Fruit fly (Drosophila melanogaster) whole organism, embryonic: ENCODE results near the gene PpD6.

Experiments
- Abd-B ChIP-seq: fragments of 200-800 bp; sonication (Bioruptor generic); optimal IDR thresholded peaks from 2 replicates; lab custom pipeline; 2018; ENCODE audit warnings: missing biosample characterization, mild to moderate bottlenecking, missing genetic modification characterization, moderate library complexity
- CG10209 ChIP-seq: fragments of 200-800 bp; sonication (Bioruptor generic); optimal IDR thresholded peaks from 3 replicates; lab custom pipeline; 2017; ENCODE audit warnings: missing biosample characterization, mild to moderate bottlenecking, missing genetic modification characterization, missing genetic modification reagents
- CG11504 ChIP-seq: fragments of 200-800 bp; sonication (Bioruptor generic); optimal IDR thresholded peaks from 3 replicates; lab custom pipeline; 2019; ENCODE audit warnings: missing biosample characterization, mild to moderate bottlenecking, missing genetic modification characterization, moderate library complexity
- CG12769 ChIP-seq: fragments of 200-800 bp; sonication (Bioruptor generic); optimal IDR thresholded peaks from 2 replicates; lab custom pipeline; 2019; ENCODE audit warnings: missing biosample characterization, mild to moderate bottlenecking, missing genetic modification characterization, moderate library complexity
- CG1529 ChIP-seq: fragments of 200-800 bp; sonication (Bioruptor generic); optimal IDR thresholded peaks from 3 replicates; lab custom pipeline; 2018; ENCODE audit warnings: missing biosample characterization, missing genetic modification characterization
- CG15514 ChIP-seq: fragments of 200-800 bp; sonication (Bioruptor generic); optimal IDR thresholded peaks from 3 replicates; lab custom pipeline; 2017; ENCODE audit warnings: missing biosample characterization, missing genetic modification characterization, mild to moderate bottlenecking, moderate library complexity, missing genetic modification reagents
- CG17359 ChIP-seq: fragments of 200-800 bp; sonication (Bioruptor generic); optimal IDR thresholded peaks from 3 replicates; lab custom pipeline; 2018; ENCODE audit warnings: missing biosample characterization, mild to moderate bottlenecking, missing genetic modification characterization, moderate library complexity
- CG17829 ChIP-seq: fragments of 200-800 bp; optimal IDR thresholded peaks from 2 replicates; lab custom pipeline; 2019; ENCODE audit warnings: missing biosample characterization, mild to moderate bottlenecking, missing genetic modification characterization, moderate library complexity
- CG30403 ChIP-seq: fragments of 200-800 bp; sonication (Bioruptor generic); optimal IDR thresholded peaks from 3 replicates; lab custom pipeline; 2016; ENCODE audit warnings: missing biosample characterization, missing genetic modification characterization
- CG3407 ChIP-seq: fragments of 200-800 bp; sonication (Bioruptor generic); optimal IDR thresholded peaks from 2 replicates; lab custom pipeline; 2018; ENCODE audit warnings: missing biosample characterization, mild to moderate bottlenecking, missing genetic modification characterization
- CG6854 ChIP-seq: fragments of 200-800 bp; sonication (Bioruptor generic); optimal IDR thresholded peaks from 3 replicates; lab custom pipeline; 2017; ENCODE audit warnings: missing biosample characterization, mild to moderate bottlenecking, missing genetic modification characterization
- CG7786 ChIP-seq: fragments of 200-800 bp; sonication (Bioruptor generic); optimal IDR thresholded peaks from 2 replicates; lab custom pipeline; 2016; ENCODE audit warnings: missing biosample characterization, missing genetic modification characterization
- CG9437 ChIP-seq: fragments of 200-800 bp; sonication (Bioruptor generic); optimal IDR thresholded peaks from 2 replicates; lab custom pipeline; 2018; ENCODE audit warnings: missing biosample characterization, mild to moderate bottlenecking, missing genetic modification characterization
- CG9932 ChIP-seq: fragments of 200-800 bp; sonication (Bioruptor generic); IDR thresholded peaks from 2 replicates; pipeline ENCODE4 v1.3.6; 2022; ENCODE audit warnings: missing biosample characterization, missing genetic modification characterization
- Dref ChIP-seq: fragments of 200-800 bp; sonication (Bioruptor generic); IDR thresholded peaks from 2 replicates; pipeline ENCODE4 v1.3.6; 2022; ENCODE audit warnings: missing biosample characterization, missing genetic modification characterization
- Ets65A ChIP-seq: fragments of 200-800 bp; sonication (Bioruptor generic); peaks from one replicate; lab custom pipeline; 2016; ENCODE audit warnings: missing biosample characterization, missing genetic modification characterization
- Fer1 ChIP-seq: fragments of 200-800 bp; sonication (Bioruptor generic); optimal IDR thresholded peaks from 2 replicates; lab custom pipeline; 2017; ENCODE audit warnings: missing biosample characterization, mild to moderate bottlenecking, missing genetic modification characterization
- H15 ChIP-seq: fragments of 200-800 bp; sonication (Bioruptor generic); IDR thresholded peaks from 3 replicates; pipeline ENCODE4 v1.3.6; 2022; ENCODE audit warnings: missing biosample characterization, missing genetic modification characterization
- Hmr ChIP-seq: fragments of 200-800 bp; sonication (Bioruptor generic); optimal IDR thresholded peaks from 3 replicates; lab custom pipeline; 2017; ENCODE audit warnings: mild to moderate bottlenecking, missing biosample characterization, missing genetic modification reagents, missing genetic modification characterization
- Hr51 ChIP-seq, 2 experiments: fragments of 200-800 bp; sonication (Bioruptor generic); optimal IDR thresholded peaks; 2 replicates in 1 of 2; 3 replicates in 1 of 2; lab custom pipeline; 2016 to 2018; ENCODE audit warnings: missing biosample characterization in 2 of 2, missing genetic modification characterization in 2 of 2, mild to moderate bottlenecking in 1 of 2, moderate library complexity in 1 of 2
- Kr ChIP-seq: fragments of 200-800 bp; sonication (Bioruptor generic); optimal IDR thresholded peaks from 2 replicates; lab custom pipeline; 2017; ENCODE audit warnings: missing biosample characterization, mild to moderate bottlenecking, missing genetic modification characterization
- Med ChIP-seq: fragments of 200-800 bp; sonication (Bioruptor generic); peaks from one replicate; lab custom pipeline; 2016; ENCODE audit warnings: missing biosample characterization, missing genetic modification characterization, mild to moderate bottlenecking, inconsistent platforms, moderate library complexity
- Meics ChIP-seq: fragments of 200-800 bp; sonication (Bioruptor generic); optimal IDR thresholded peaks from 2 replicates; lab custom pipeline; 2017; ENCODE audit warnings: missing biosample characterization, mild to moderate bottlenecking, missing genetic modification characterization
- Oaz ChIP-seq: fragments of 200-800 bp; sonication (Bioruptor generic); IDR thresholded peaks from 2 replicates; pipeline ENCODE4 v1.3.6; 2022; ENCODE audit warnings: missing biosample characterization, missing genetic modification characterization
- PHDP ChIP-seq: fragments of 200-800 bp; sonication (Bioruptor generic); optimal IDR thresholded peaks from 3 replicates; lab custom pipeline; 2018; ENCODE audit warnings: missing biosample characterization, mild to moderate bottlenecking, missing genetic modification characterization, moderate library complexity
- Pdp1 ChIP-seq, 2 experiments: fragments of 200-800 bp; sonication (Bioruptor generic); optimal IDR thresholded peaks; 3 replicates each; lab custom pipeline; 2016; ENCODE audit warnings: missing biosample characterization in 2 of 2, missing genetic modification characterization in 2 of 2, mild to moderate bottlenecking in 1 of 2, moderate library complexity in 1 of 2
- Poxn ChIP-seq: fragments of 200-800 bp; sonication (Bioruptor generic); IDR thresholded peaks from 2 replicates; pipeline ENCODE4 v1.3.6; 2022; ENCODE audit warnings: missing biosample characterization, missing genetic modification characterization
- Ptx1 ChIP-seq: fragments of 200-800 bp; sonication (Bioruptor generic); IDR thresholded peaks from 2 replicates; pipeline ENCODE4 v1.3.6; 2022; ENCODE audit warnings: missing biosample characterization, missing genetic modification characterization
- Rfx ChIP-seq: fragments of 200-800 bp; sonication (Bioruptor generic); IDR thresholded peaks from 2 replicates; pipeline ENCODE4 v1.3.6; 2022; ENCODE audit warnings: missing biosample characterization, missing genetic modification characterization
- Sox100B ChIP-seq: fragments of 200-800 bp; sonication (Bioruptor generic); optimal IDR thresholded peaks from 3 replicates; lab custom pipeline; 2018; ENCODE audit warnings: missing biosample characterization, mild to moderate bottlenecking, missing genetic modification characterization
- Xbp1 ChIP-seq: fragments of 200-800 bp; sonication (Bioruptor generic); optimal IDR thresholded peaks from 3 replicates; lab custom pipeline; 2016; ENCODE audit warnings: missing biosample characterization, mild to moderate bottlenecking, missing genetic modification characterization
- ac ChIP-seq: fragments of 200-800 bp; sonication (Bioruptor generic); optimal IDR thresholded peaks from 3 replicates; lab custom pipeline; 2017; ENCODE audit warnings: missing biosample characterization, mild to moderate bottlenecking, missing genetic modification characterization
- ase ChIP-seq: fragments of 200-800 bp; sonication (Bioruptor generic); IDR thresholded peaks from 3 replicates; pipeline ENCODE4 v1.3.6; 2022; ENCODE audit warnings: missing biosample characterization, missing genetic modification characterization
- az2 ChIP-seq: fragments of 200-800 bp; sonication (Bioruptor generic); optimal IDR thresholded peaks from 3 replicates; lab custom pipeline; 2016; ENCODE audit warnings: missing biosample characterization, missing genetic modification characterization
- bab2 ChIP-seq: fragments of 200-800 bp; sonication (Bioruptor generic); optimal IDR thresholded peaks from 2 replicates; lab custom pipeline; 2016; ENCODE audit warnings: missing biosample characterization, missing genetic modification characterization
- bsh ChIP-seq, 2 experiments: fragments of 200-800 bp; sonication (Bioruptor generic); optimal IDR thresholded peaks; 2 replicates each; lab custom pipeline; 2017 to 2018; ENCODE audit warnings: mild to moderate bottlenecking in 2 of 2, missing biosample characterization in 2 of 2, missing genetic modification characterization in 2 of 2, moderate library complexity in 1 of 2
- ci ChIP-seq: fragments of 200-800 bp; sonication (Bioruptor generic); IDR thresholded peaks from 3 replicates; pipeline ENCODE4 v1.3.6; 2022; ENCODE audit warnings: missing biosample characterization, missing genetic modification characterization
- dpn ChIP-seq, 2 experiments: fragments of 200-800 bp; sonication (Bioruptor generic); optimal IDR thresholded peaks; 3 replicates each; lab custom pipeline; 2016; ENCODE audit warnings: missing biosample characterization in 2 of 2, missing genetic modification characterization in 2 of 2
- emc ChIP-seq: fragments of 200-800 bp; sonication (Bioruptor generic); optimal IDR thresholded peaks from 2 replicates; lab custom pipeline; 2016; ENCODE audit warnings: missing biosample characterization, missing genetic modification characterization
- exex ChIP-seq: fragments of 200-800 bp; sonication (Bioruptor generic); optimal IDR thresholded peaks from 4 replicates; lab custom pipeline; 2018; ENCODE audit warnings: missing biosample characterization, mild to moderate bottlenecking, missing genetic modification characterization, moderate library complexity
- grn ChIP-seq: fragments of 200-800 bp; sonication (Bioruptor generic); optimal IDR thresholded peaks from 3 replicates; lab custom pipeline; 2017; ENCODE audit warnings: missing biosample characterization, missing genetic modification characterization
- gro ChIP-seq: fragments of 200-800 bp; sonication (Bioruptor generic); optimal IDR thresholded peaks from 2 replicates; lab custom pipeline; 2016; ENCODE audit warnings: missing biosample characterization, missing genetic modification characterization
- ken ChIP-seq: fragments of 200-800 bp; sonication (Bioruptor generic); IDR thresholded peaks from 3 replicates; pipeline ENCODE4 v1.3.6; 2022; ENCODE audit warnings: missing biosample characterization, missing genetic modification characterization
- pho ChIP-seq: fragments of 200-800 bp; sonication (Bioruptor generic); optimal IDR thresholded peaks from 2 replicates; lab custom pipeline; 2016; ENCODE audit warnings: missing biosample characterization, missing genetic modification characterization
- prd ChIP-seq, 3 experiments: fragments of >200 bp in 2 of 3; fragments of 200-800 bp in 1 of 3; sonication (Bioruptor generic) in 1 of 3; optimal IDR thresholded peaks in 2 of 3; IDR thresholded peaks in 1 of 3; 2 replicates in 2 of 3; 3 replicates in 1 of 3; pipeline versions ENCODE4 v1.3.6 to Lab custom; 2017 to 2022; ENCODE audit warnings: missing biosample characterization in 1 of 3, missing genetic modification characterization in 1 of 3
- sisA ChIP-seq: fragments of 200-800 bp; sonication (Bioruptor generic); IDR thresholded peaks from 2 replicates; pipeline ENCODE4 v1.3.6; 2022; ENCODE audit warnings: missing biosample characterization, missing genetic modification characterization
- slbo ChIP-seq: fragments of 200-800 bp; sonication (Bioruptor generic); IDR thresholded peaks from 2 replicates; pipeline ENCODE4 v1.3.6; 2022; ENCODE audit warnings: missing biosample characterization, missing genetic modification characterization
- sob ChIP-seq: fragments of 200-800 bp; sonication (Bioruptor generic); IDR thresholded peaks from 2 replicates; pipeline ENCODE4 v1.3.6; 2022; ENCODE audit warnings: missing biosample characterization, missing genetic modification characterization
- tio ChIP-seq: fragments of 200-800 bp; sonication (Bioruptor generic); optimal IDR thresholded peaks from 2 replicates; lab custom pipeline; 2017; ENCODE audit warnings: missing biosample characterization, missing genetic modification characterization, inconsistent platforms
- zfh1 ChIP-seq: fragments of 200-800 bp; sonication (Bioruptor generic); IDR thresholded peaks from 3 replicates; pipeline ENCODE4 v1.3.6; 2022; ENCODE audit warnings: missing biosample characterization, missing genetic modification characterization

Gene PpD6

DNA sequence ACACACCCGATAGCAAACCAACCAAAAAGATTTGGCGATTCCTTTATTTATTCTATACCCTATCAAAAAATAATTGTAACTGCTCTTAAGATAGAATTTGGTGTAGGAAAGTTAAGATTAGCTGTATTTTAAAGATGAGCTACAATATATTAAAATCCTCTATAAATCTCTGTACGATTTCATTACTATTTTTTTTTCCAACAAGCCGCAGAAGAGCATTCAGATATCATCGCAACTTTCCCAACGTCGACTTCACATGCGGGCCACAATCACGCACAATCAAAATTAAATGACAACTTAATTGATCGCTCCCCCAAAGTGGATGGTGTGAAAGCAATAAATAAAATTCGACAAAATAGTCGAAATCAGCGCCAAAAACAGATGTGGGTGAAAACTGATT, 16.9 kb upstream of the PpD6 start (continued):
- TF ChIP-seq Ets65A (GFP tag; lab: Kevin White, UChicago) (peak; percentile 38), CG9437 (GFP tag; lab: Kevin White, UChicago) (peak; percentile 18), Meics (GFP tag; lab: Kevin White, UChicago) (peak; percentile 30), Abd-B (GFP tag; lab: Kevin White, UChicago) (peak; percentile 0), ci (peak; percentile 51; the same call in 1 of the 3 replicates), Fer1 (GFP tag; lab: Kevin White, UChicago) (peak; percentile 31), CG6854 (peak; percentile 24), Hr51 (GFP tag; optimal IDR thresholded peaks at IDR 0.05; lab: Kevin White, UChicago) (peak in 1 of 2 experiments; percentile 66), sisA (GFP tag; lab: Robert Waterston, UW) (peak; percentile 60), prd (optimal IDR thresholded peaks at IDR 0.05; lab: Kevin White, UChicago) (no peak), prd (GFP tag; IDR thresholded peaks at IDR 0.05; lab: Robert Waterston, UW) (0 out of 3 replicates have a peak, but pooled peaks have one; percentile 40), tio (GFP tag; lab: Kevin White, UChicago) (no peak), CG11504 (tag; lab: Kevin White, UChicago) (peak; percentile 58), pho (peak; percentile 22), CG9932 (GFP tag; lab: Robert Waterston, UW) (peak; percentile 28; the same call in 1 of the 2 replicates), Ptx1 (GFP tag; lab: Robert Waterston, UW) (peak; percentile 54), gro (GFP tag; lab: Kevin White, UChicago) (peak; percentile 50), CG30403 (GFP tag; lab: Kevin White, UChicago) (peak; percentile 47), sob (GFP tag; lab: Robert Waterston, UW) (peak; percentile 35), H15 (GFP tag; lab: Robert Waterston, UW) (0 out of 3 replicates have a peak, but pooled peaks have one; percentile 43), CG3407 (GFP tag; lab: Kevin White, UChicago) (no peak), dpn (GFP tag; optimal IDR thresholded peaks at IDR 0.05; lab: Kevin White, UChicago) (peak; percentile 14 to 27), emc (no peak), Rfx (GFP tag; lab: Robert Waterston, UW) (peak; percentile 50), CG17829 (tag; lab: Kevin White, UChicago) (no peak), CG7786 (no peak), CG17359 (peak; percentile 37), zfh1 (GFP tag; lab: Robert Waterston, UW) (no peak), Xbp1 (GFP tag; lab: Kevin White, UChicago) (peak; percentile 19), CG12769 (peak; percentile 41), Poxn (GFP tag; lab: Robert Waterston, UW) (no peak), az2 (GFP tag; lab: Kevin White, UChicago) (peak; percentile 23), bsh (GFP tag; optimal IDR thresholded peaks at IDR 0.05; lab: Kevin White, UChicago) (peak in 1 of 2 experiments; percentile 26), grn (peak; percentile 24), Kr (GFP tag; lab: Kevin White, UChicago) (no peak), PHDP (tag; lab: Kevin White, UChicago) (peak; percentile 55), Dref (GFP tag; lab: Robert Waterston, UW) (no peak), Oaz (0 out of 2 replicates have a peak, but pooled peaks have one; percentile 39), bab2 (peak; percentile 22), CG1529 (GFP tag; lab: Kevin White, UChicago) (peak; percentile 18), CG10209 (GFP tag; lab: Kevin White, UChicago) (peak; percentile 28), Hmr (peak; percentile 25), ac (GFP tag; lab: Kevin White, UChicago) (no peak), ken (GFP tag; lab: Robert Waterston, UW) (peak; percentile 58; the same call in 2 of the 3 replicates), CG15514 (GFP tag; lab: Kevin White, UChicago) (peak; percentile 14), Pdp1 (GFP tag; optimal IDR thresholded peaks at IDR 0.05; lab: Kevin White, UChicago) (peak in 1 of 2 experiments; percentile 21), slbo (peak; percentile 37; the same call in 1 of the 2 replicates), Med (GFP tag; lab: Kevin White, UChicago) (peak; percentile 78), exex (peak; percentile 61), Sox100B (GFP tag; lab: Kevin White, UChicago) (peak; percentile 65), ase (GFP tag; lab: Robert Waterston, UW) (0 out of 3 replicates have a peak, but pooled peaks have one; percentile 33)
